Worm (Caenorhabditis elegans) whole organism, L4 larva: ENCODE measurements around the gene T25B2.1.

Source experiments
- R02D3.7 ChIP-seq: fragments of 150-350 bp; sonication (generic microtip); optimal IDR thresholded peaks from 3 replicates; lab custom pipeline; 2014; ENCODE audit warnings: missing biosample characterization, missing genetic modification characterization
- Y105C5A.15 ChIP-seq: fragments of 200-800 bp; sonication (Bioruptor generic); IDR thresholded peaks from 2 replicates; pipeline ENCODE4 v1.3.6; 2022; ENCODE audit warnings: missing genetic modification characterization, missing compliant biosample characterization
- lin-39 ChIP-seq: fragments of 150-350 bp; optimal IDR thresholded peaks from 2 replicates; lab custom pipeline; 2014; ENCODE audit warnings: missing biosample characterization, missing genetic modification reagents, missing genetic modification characterization
- php-3 ChIP-seq: fragments of 200-800 bp; sonication (Bioruptor generic); IDR thresholded peaks from 2 replicates; pipeline ENCODE4 v1.3.6; 2022; ENCODE audit warnings: missing genetic modification reagents, missing genetic modification characterization, missing compliant biosample characterization
- pqm-1 ChIP-seq: sonication (generic microtip); optimal IDR thresholded peaks from 2 replicates; lab custom pipeline; 2017; ENCODE audit warnings: missing biosample characterization, missing genetic modification characterization
- skn-1 ChIP-seq: fragments of 150-350 bp; optimal IDR thresholded peaks from 2 replicates; lab custom pipeline; 2014; ENCODE audit warnings: missing biosample characterization, missing genetic modification characterization

DNA sequence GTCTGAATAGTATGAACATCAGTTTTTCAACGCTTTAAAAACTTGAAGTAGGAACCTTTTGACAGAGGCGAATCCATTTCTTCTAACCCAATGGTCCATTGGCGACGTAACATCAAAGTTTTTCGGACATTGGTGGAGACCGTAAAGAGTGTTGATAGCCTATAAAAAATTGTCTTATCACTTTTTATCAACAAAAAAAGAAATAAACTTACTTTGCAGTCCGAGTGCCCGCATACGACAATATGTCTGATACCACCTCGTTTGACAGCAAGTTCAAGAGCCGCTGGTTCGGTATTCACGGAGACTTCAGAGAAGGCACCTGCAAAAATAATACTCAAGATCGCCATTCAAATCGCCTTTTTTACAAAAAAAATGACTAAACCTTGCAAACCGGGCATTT lies 29.6 kb downstream of the T25B2.1 start:
- TF ChIP-seq R02D3.7 (no peak), php-3 (GFP tag; lab: Robert Waterston, UW) (peak; percentile 60; the same call in 1 of the 2 replicates), skn-1 (no peak), lin-39 (tag; lab: Kevin White, UChicago) (no peak), Y105C5A.15 (GFP tag; lab: Robert Waterston, UW) (no peak), pqm-1 (tag; lab: Kevin White, UChicago) (no peak)
